Fruit fly (Drosophila melanogaster): ENCODE results near the gene CG31819.

Gene CG31819

dm6 chr2L:16211159-16211558 is at the start of gene CG31819:
Gene CG31819 (plus strand): TSS chr2L:16211459.
- no peak for TF ChIP-seq CG8301 (tag; optimal IDR thresholded peaks at IDR 0.05)
- no peak for TF ChIP-seq CG32121 (GFP tag; IDR thresholded peaks at IDR 0.05)
- TF ChIP-seq Pif1A (GFP tag; optimal IDR thresholded peaks at IDR 0.05), result no peak
- no peak for TF ChIP-seq rn (GFP tag; IDR thresholded peaks at IDR 0.05)
- no peak for TF ChIP-seq CG12605 (GFP tag; IDR thresholded peaks at IDR 0.05)
- no peak for TF ChIP-seq Ets98B (GFP tag; IDR thresholded peaks at IDR 0.05)
- no peak for TF ChIP-seq CG4496 (GFP tag; IDR thresholded peaks at IDR 0.05)
- TF ChIP-seq Pif1B (GFP tag; optimal IDR thresholded peaks at IDR 0.05), result no peak
- TF ChIP-seq gl (tag; optimal IDR thresholded peaks at IDR 0.05), result no peak
- no peak for TF ChIP-seq CG14655 (GFP tag; optimal IDR thresholded peaks at IDR 0.05)

DNA sequence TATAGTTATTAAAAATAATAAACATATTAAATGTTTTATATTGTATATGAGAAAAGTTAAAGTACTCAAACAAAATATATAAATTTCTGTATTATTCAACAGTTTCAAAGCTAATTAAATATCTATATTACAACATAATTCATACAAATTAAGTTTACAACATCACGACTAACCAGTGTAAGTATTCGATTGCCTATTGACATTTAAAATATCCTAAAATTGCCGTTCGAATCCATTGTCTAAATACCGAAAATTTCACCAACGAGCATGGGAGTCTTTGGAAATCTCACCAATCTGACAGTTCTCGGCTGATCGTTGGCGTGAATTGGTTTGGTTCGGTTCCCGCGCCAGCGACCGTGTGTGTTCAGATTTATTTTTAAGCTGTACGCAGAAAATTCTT is 45.7 kb upstream of the CG31819 start, which contains the start of gene Ca-alpha1D:
Gene Ca-alpha1D, plus strand, starts transcription at position 301 of the 400 bp plus-strand sequence.
- TF ChIP-seq fd96Ca (GFP tag; IDR thresholded peaks at IDR 0.05) (no peak), CG8159 (tag; optimal IDR thresholded peaks at IDR 0.05) (no peak), Ets98B (GFP tag; IDR thresholded peaks at IDR 0.05) (no peak), CG8301 (tag; optimal IDR thresholded peaks at IDR 0.05) (no peak), Pif1B (GFP tag; optimal IDR thresholded peaks at IDR 0.05) (no peak)

dm6 chr2L:16198150-16198549 is 13.1 kb upstream of the CG31819 start:
- TF ChIP-seq CG15710 (tag; optimal IDR thresholded peaks at IDR 0.05) (no peak), Snoo (tag; optimal IDR thresholded peaks at IDR 0.05) (no peak), CG32121 (GFP tag; IDR thresholded peaks at IDR 0.05) (no peak), CG17806 (tag; optimal IDR thresholded peaks at IDR 0.05) (no peak), rn (GFP tag; IDR thresholded peaks at IDR 0.05) (no peak), CG4496 (GFP tag; IDR thresholded peaks at IDR 0.05) (no peak), CG34367 (tag; optimal IDR thresholded peaks at IDR 0.05) (no peak), CG9948 (tag; optimal IDR thresholded peaks at IDR 0.05) (no peak), fd96Ca (GFP tag; IDR thresholded peaks at IDR 0.05) (no peak), CG14655 (GFP tag; optimal IDR thresholded peaks at IDR 0.05) (no peak), CG13204 (GFP tag; optimal IDR thresholded peaks at IDR 0.05) (no peak)

DNA sequence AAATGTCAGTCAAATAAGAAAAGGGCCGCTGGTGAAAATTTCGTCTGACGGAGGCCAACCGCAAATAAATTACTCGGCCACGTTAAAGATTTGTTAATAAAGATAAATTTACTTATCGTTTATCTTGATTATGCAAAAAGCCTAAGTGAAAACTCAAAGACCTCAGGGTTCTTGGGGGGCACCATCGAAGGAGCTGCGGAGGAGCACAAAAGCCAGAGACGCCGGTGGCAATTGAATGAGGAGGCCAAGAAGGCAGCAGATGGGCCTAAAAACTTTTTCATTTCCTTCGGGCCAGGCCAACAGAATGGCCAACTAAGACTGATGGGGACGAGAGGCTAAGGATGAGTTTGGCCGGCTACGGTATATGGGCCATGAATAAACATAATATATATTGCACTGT is 5.0 kb downstream of the CG31819 start:
- TF ChIP-seq CG17806 (tag; optimal IDR thresholded peaks at IDR 0.05) (no peak), rn (GFP tag; IDR thresholded peaks at IDR 0.05) (no peak), CG12605 (GFP tag; IDR thresholded peaks at IDR 0.05) (no peak), CG4496 (GFP tag; IDR thresholded peaks at IDR 0.05) (no peak), CG10348 (GFP tag; IDR thresholded peaks at IDR 0.05) (no peak), Ets98B (GFP tag; IDR thresholded peaks at IDR 0.05) (no peak)

DNA sequence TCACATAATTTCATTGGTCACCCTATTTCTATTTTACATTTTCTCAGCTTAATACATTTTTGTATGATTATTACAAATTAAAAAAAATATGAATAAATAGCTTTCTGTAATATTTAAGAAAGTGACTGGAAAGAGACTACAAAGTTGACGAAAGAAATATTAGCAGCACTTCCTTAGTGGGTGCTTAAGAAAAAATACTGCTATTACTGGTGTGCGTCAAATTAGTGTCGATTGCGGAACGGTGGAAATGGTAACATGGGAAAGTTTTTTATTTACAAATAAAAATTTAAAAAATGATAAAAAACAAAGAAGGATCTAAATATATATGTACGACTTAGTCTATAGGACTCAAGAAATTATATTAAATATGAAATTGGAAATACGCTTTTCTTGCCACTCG is 12.7 kb downstream of the CG31819 start:
- TF ChIP-seq CG14655 (GFP tag; optimal IDR thresholded peaks at IDR 0.05) (no peak), CG8301 (tag; optimal IDR thresholded peaks at IDR 0.05) (no peak), Pif1A (GFP tag; optimal IDR thresholded peaks at IDR 0.05) (no peak), rn (GFP tag; IDR thresholded peaks at IDR 0.05) (no peak), EcR (GFP tag; optimal IDR thresholded peaks at IDR 0.05) (no peak), gl (tag; optimal IDR thresholded peaks at IDR 0.05) (no peak), CG17806 (tag; optimal IDR thresholded peaks at IDR 0.05) (no peak), CG34367 (tag; optimal IDR thresholded peaks at IDR 0.05) (no peak), CG8159 (tag; optimal IDR thresholded peaks at IDR 0.05) (no peak), Snoo (tag; optimal IDR thresholded peaks at IDR 0.05) (no peak), fd96Ca (GFP tag; IDR thresholded peaks at IDR 0.05) (no peak), D1 (tag; optimal IDR thresholded peaks at IDR 0.05) (no peak), Pif1B (GFP tag; optimal IDR thresholded peaks at IDR 0.05) (no peak), CG12605 (GFP tag; IDR thresholded peaks at IDR 0.05) (no peak), CG10348 (GFP tag; IDR thresholded peaks at IDR 0.05) (no peak), Ets98B (GFP tag; IDR thresholded peaks at IDR 0.05) (no peak), CG4496 (GFP tag; IDR thresholded peaks at IDR 0.05) (no peak), CG13204 (GFP tag; optimal IDR thresholded peaks at IDR 0.05) (no peak), CG32121 (GFP tag; IDR thresholded peaks at IDR 0.05) (no peak)

- TF ChIP-seq CG8301 (tag; optimal IDR thresholded peaks at IDR 0.05), result no peak
- peak; percentile 27; the same call in 1 of the 2 replicates for TF ChIP-seq CG12605 (GFP tag; IDR thresholded peaks at IDR 0.05)
These were observed 20.0 kb downstream of the CG31819 start, which contains the start of gene Ca-Ma2d for dm6 chr2L:16231265-16231664. Gene Ca-Ma2d (plus strand): TSS chr2L:16231475.

dm6 chr2L:16234817-16235216 is 23.6 kb downstream of the CG31819 start:
- TF ChIP-seq Snoo (tag; optimal IDR thresholded peaks at IDR 0.05) (no peak), CG8159 (tag; optimal IDR thresholded peaks at IDR 0.05) (no peak), CG10348 (GFP tag; IDR thresholded peaks at IDR 0.05) (no peak), CG4496 (GFP tag; IDR thresholded peaks at IDR 0.05) (no peak), EcR (GFP tag; optimal IDR thresholded peaks at IDR 0.05) (no peak), fd96Ca (GFP tag; IDR thresholded peaks at IDR 0.05) (no peak), Pif1B (GFP tag; optimal IDR thresholded peaks at IDR 0.05) (no peak), CG8301 (tag; optimal IDR thresholded peaks at IDR 0.05) (no peak), Pif1A (GFP tag; optimal IDR thresholded peaks at IDR 0.05) (no peak), CG34367 (tag; optimal IDR thresholded peaks at IDR 0.05) (no peak), CG15710 (tag; optimal IDR thresholded peaks at IDR 0.05) (no peak), CG9948 (tag; optimal IDR thresholded peaks at IDR 0.05) (no peak), gl (tag; optimal IDR thresholded peaks at IDR 0.05) (no peak), D1 (tag; optimal IDR thresholded peaks at IDR 0.05) (no peak), CG13204 (GFP tag; optimal IDR thresholded peaks at IDR 0.05) (no peak), Ets98B (GFP tag; IDR thresholded peaks at IDR 0.05) (no peak), CG12605 (GFP tag; IDR thresholded peaks at IDR 0.05) (no peak; the same call in 1 of the 2 replicates), CG17806 (tag; optimal IDR thresholded peaks at IDR 0.05) (no peak), CG14655 (GFP tag; optimal IDR thresholded peaks at IDR 0.05) (no peak), rn (GFP tag; IDR thresholded peaks at IDR 0.05) (no peak)

Measured in whole organism, pupa.